Worm (Caenorhabditis elegans) whole organism, L4 larva: ENCODE results near the gene K09F6.6.

Experiments
- F26F4.8 ChIP-seq: fragments of 200-800 bp; sonication (Bioruptor generic); conservative IDR thresholded peaks from 2 replicates; pipeline ENCODE4 v1.3.6; 2022; ENCODE audit warnings: missing genetic modification characterization, missing compliant biosample characterization
- F49E8.2 ChIP-seq: sonication (generic microtip); optimal IDR thresholded peaks from 2 replicates; lab custom pipeline; 2016; ENCODE audit warnings: missing compliant biosample characterization, mild to moderate bottlenecking, missing genetic modification characterization, borderline replicate concordance
- R02D3.7 ChIP-seq: fragments of 150-350 bp; sonication (generic microtip); optimal IDR thresholded peaks from 3 replicates; lab custom pipeline; 2014; ENCODE audit warnings: missing biosample characterization, missing genetic modification characterization
- T20F7.1 ChIP-seq: fragments of 200-800 bp; sonication (Bioruptor generic); optimal IDR thresholded peaks from 2 replicates; lab custom pipeline; 2018; ENCODE audit warnings: mild to moderate bottlenecking, missing genetic modification characterization, missing compliant biosample characterization
- Y48G9A.11 ChIP-seq: fragments of 200-800 bp; sonication (Bioruptor generic); IDR thresholded peaks from 2 replicates; pipeline ENCODE4 v1.3.6; 2022; ENCODE audit warnings: missing genetic modification reagents, missing genetic modification characterization, missing compliant biosample characterization
- Y5F2A.4 ChIP-seq: fragments of 200-800 bp; sonication (Bioruptor generic); optimal IDR thresholded peaks from 2 replicates; lab custom pipeline; 2018; ENCODE audit warnings: mild to moderate bottlenecking, missing genetic modification characterization, missing compliant biosample characterization
- aha-1 ChIP-seq: fragments of 150-350 bp; peaks from one replicate; lab custom pipeline; 2014; ENCODE audit warnings: missing biosample characterization, missing genetic modification characterization
- arid-1 ChIP-seq: fragments of 200-800 bp; sonication (Bioruptor generic); conservative IDR thresholded peaks from 2 replicates; pipeline ENCODE4 v1.3.6; 2022; ENCODE audit warnings: missing genetic modification reagents, missing genetic modification characterization, missing compliant biosample characterization
- ceh-82 ChIP-seq: sonication (generic microtip); optimal IDR thresholded peaks from 2 replicates; lab custom pipeline; 2017; ENCODE audit warnings: missing biosample characterization, missing genetic modification characterization
- ces-1 ChIP-seq: fragments of 150-350 bp; sonication (generic microtip); optimal IDR thresholded peaks from 4 replicates; lab custom pipeline; 2014; ENCODE audit warnings: missing biosample characterization, missing genetic modification reagents, missing genetic modification characterization
- daf-12 ChIP-seq: fragments of 150-350 bp; optimal IDR thresholded peaks from 2 replicates; lab custom pipeline; 2014; ENCODE audit warnings: missing biosample characterization, missing genetic modification reagents, missing genetic modification characterization
- daf-16 ChIP-seq, 3 experiments: sonication (generic microtip); optimal IDR thresholded peaks; 2 replicates each; lab custom pipeline; 2016 to 2017; ENCODE audit warnings: missing genetic modification characterization in 3 of 3, missing genetic modification reagents in 3 of 3, mild to moderate bottlenecking in 2 of 3, missing compliant biosample characterization in 2 of 3, missing biosample characterization in 1 of 3, moderate library complexity in 1 of 3
- dmd-6 ChIP-seq: fragments of 200-800 bp; sonication (Bioruptor generic); IDR thresholded peaks from 2 replicates; pipeline ENCODE4 v1.3.6; 2022; ENCODE audit warnings: missing genetic modification reagents, missing genetic modification characterization, missing compliant biosample characterization
- dmd-8 ChIP-seq: fragments of 200-800 bp; sonication (Bioruptor generic); IDR thresholded peaks from 2 replicates; pipeline ENCODE4 v1.3.6; 2022; ENCODE audit warnings: missing genetic modification characterization, missing compliant biosample characterization
- dve-1 ChIP-seq: sonication (generic microtip); optimal IDR thresholded peaks from 2 replicates; lab custom pipeline; 2017; ENCODE audit warnings: antibody characterized with exemption, mild to moderate bottlenecking, missing genetic modification characterization, missing compliant biosample characterization; ENCODE audit not compliant: insufficient read depth
- egl-43 ChIP-seq: fragments of 200-800 bp; sonication (Bioruptor generic); IDR thresholded peaks from 2 replicates; pipeline ENCODE4 v1.3.6; 2022; ENCODE audit warnings: missing genetic modification reagents, missing genetic modification characterization, missing compliant biosample characterization
- jun-1 ChIP-seq: fragments of 150-350 bp; optimal IDR thresholded peaks from 2 replicates; lab custom pipeline; 2014; ENCODE audit warnings: missing biosample characterization, missing genetic modification reagents, missing genetic modification characterization
- lin-13 ChIP-seq: fragments of 150-350 bp; optimal IDR thresholded peaks from 2 replicates; lab custom pipeline; 2014; ENCODE audit warnings: missing biosample characterization, missing genetic modification reagents, missing genetic modification characterization
- lin-39 ChIP-seq: fragments of 150-350 bp; optimal IDR thresholded peaks from 2 replicates; lab custom pipeline; 2014; ENCODE audit warnings: missing biosample characterization, missing genetic modification reagents, missing genetic modification characterization
- lsy-2 ChIP-seq, 2 experiments: fragments of 150-350 bp in 1 of 2; sonication (generic microtip) in 1 of 2; optimal IDR thresholded peaks; 2 replicates each; lab custom pipeline; 2014 to 2017; ENCODE audit warnings: missing biosample characterization in 2 of 2, missing genetic modification characterization in 2 of 2
- madf-5 ChIP-seq, 2 experiments: fragments of 200-800 bp; sonication (Bioruptor generic); IDR thresholded peaks; 2 replicates each; pipeline ENCODE4 v1.3.6; 2022; ENCODE audit warnings: missing compliant biosample characterization in 2 of 2, missing genetic modification characterization in 2 of 2
- mdl-1 ChIP-seq, 2 experiments: fragments of 150-350 bp in 1 of 2; sonication (generic microtip) in 1 of 2; optimal IDR thresholded peaks; 2 replicates each; lab custom pipeline; 2014 to 2017; ENCODE audit warnings: missing biosample characterization in 2 of 2, missing genetic modification characterization in 2 of 2
- mep-1 ChIP-seq: fragments of 150-350 bp; sonication (generic microtip); optimal IDR thresholded peaks from 3 replicates; lab custom pipeline; 2014; ENCODE audit warnings: missing biosample characterization, missing genetic modification characterization
- nhr-11 ChIP-seq: fragments of 150-350 bp; optimal IDR thresholded peaks from 2 replicates; lab custom pipeline; 2014; ENCODE audit warnings: missing biosample characterization, missing genetic modification characterization
- nhr-111 ChIP-seq: fragments of 200-800 bp; sonication (Bioruptor generic); optimal IDR thresholded peaks from 2 replicates; lab custom pipeline; 2018; ENCODE audit warnings: mild to moderate bottlenecking, missing genetic modification characterization, missing compliant biosample characterization
- nhr-28 ChIP-seq: fragments of 150-350 bp; optimal IDR thresholded peaks from 2 replicates; lab custom pipeline; 2014; ENCODE audit warnings: missing biosample characterization, missing genetic modification characterization
- nhr-6 ChIP-seq: fragments of 150-350 bp; optimal IDR thresholded peaks from 2 replicates; lab custom pipeline; 2014; ENCODE audit warnings: missing biosample characterization, missing genetic modification characterization
- php-3 ChIP-seq: fragments of 200-800 bp; sonication (Bioruptor generic); IDR thresholded peaks from 2 replicates; pipeline ENCODE4 v1.3.6; 2022; ENCODE audit warnings: missing genetic modification reagents, missing genetic modification characterization, missing compliant biosample characterization
- pqm-1 ChIP-seq: sonication (generic microtip); optimal IDR thresholded peaks from 2 replicates; lab custom pipeline; 2017; ENCODE audit warnings: missing biosample characterization, missing genetic modification characterization
- rbr-2 ChIP-seq: sonication (generic microtip); optimal IDR thresholded peaks from 2 replicates; lab custom pipeline; 2016; ENCODE audit warnings: missing genotype, missing genetic modification characterization, missing compliant biosample characterization
- saeg-2 ChIP-seq: fragments of 200-800 bp; sonication (Bioruptor generic); IDR thresholded peaks from 2 replicates; pipeline ENCODE4 v1.3.6; 2022; ENCODE audit warnings: missing genetic modification reagents, missing genetic modification characterization, missing compliant biosample characterization
- sdz-12 ChIP-seq: fragments of 200-800 bp; sonication (Bioruptor generic); optimal IDR thresholded peaks from 2 replicates; lab custom pipeline; 2018; ENCODE audit warnings: mild to moderate bottlenecking, missing genetic modification characterization, missing compliant biosample characterization
- spr-3 ChIP-seq: fragments of 200-800 bp; sonication (Bioruptor generic); optimal IDR thresholded peaks from 2 replicates; lab custom pipeline; 2018; ENCODE audit warnings: mild to moderate bottlenecking, missing genetic modification characterization, missing compliant biosample characterization
- unc-130 ChIP-seq: sonication (generic microtip); optimal IDR thresholded peaks from 2 replicates; lab custom pipeline; 2016; ENCODE audit warnings: missing genetic modification reagents, missing genetic modification characterization, missing compliant biosample characterization
- unc-39 ChIP-seq: sonication (generic microtip); optimal IDR thresholded peaks from 2 replicates; lab custom pipeline; 2017; ENCODE audit warnings: missing biosample characterization, missing genetic modification characterization
- unc-62 ChIP-seq, 3 experiments: fragments of 150-350 bp in 1 of 3; sonication (generic microtip); optimal IDR thresholded peaks in 2 of 3; peaks in 1 of 3; 1 replicate in 1 of 3; 2 replicates in 2 of 3; lab custom pipeline; 2014 to 2017; ENCODE audit warnings: missing biosample characterization in 3 of 3, missing genetic modification characterization in 3 of 3, missing genetic modification reagents in 3 of 3, missing genotype in 1 of 3
- zag-1 ChIP-seq: fragments of 150-350 bp; optimal IDR thresholded peaks from 2 replicates; lab custom pipeline; 2014; ENCODE audit warnings: missing biosample characterization, missing genetic modification characterization
- zfp-2 ChIP-seq: sonication (generic microtip); optimal IDR thresholded peaks from 2 replicates; lab custom pipeline; 2016; ENCODE audit warnings: mild to moderate bottlenecking, missing genetic modification characterization, missing compliant biosample characterization
- zip-2 ChIP-seq: fragments of 150-350 bp; optimal IDR thresholded peaks from 2 replicates; lab custom pipeline; 2014; ENCODE audit warnings: missing biosample characterization, missing genetic modification characterization

The K09F6.6 gene

DNA sequence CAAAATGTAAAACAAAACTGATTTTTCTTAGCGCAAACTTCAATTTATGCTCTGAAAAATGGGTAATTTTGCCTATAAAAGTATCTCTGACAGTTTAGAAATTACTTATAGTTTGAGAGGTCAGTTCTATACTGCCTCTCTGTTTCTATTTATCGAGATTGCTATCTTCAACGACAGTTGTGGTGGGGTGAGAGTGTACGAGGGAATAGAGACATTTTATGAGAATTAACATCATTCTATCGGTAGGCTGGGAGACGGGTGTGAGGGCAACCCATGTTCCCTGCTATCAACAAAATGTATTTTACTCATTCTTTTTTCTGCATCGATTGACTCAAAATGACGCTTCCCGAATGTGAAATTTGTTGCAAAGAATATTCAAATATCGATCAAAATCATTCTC is 41.0 kb upstream of the K09F6.6 start, which contains the start of gene ZK1240.3 (continued):
- TF ChIP-seq mdl-1 (tag; optimal IDR thresholded peaks at IDR 0.05; lab: Kevin White, UChicago) (no peak), unc-39 (tag; lab: Kevin White, UChicago) (no peak), unc-130 (GFP tag; lab: Kevin White, UChicago) (no peak), sdz-12 (no peak), nhr-111 (GFP tag; lab: Kevin White, UChicago) (no peak), daf-16 (GFP tag; optimal IDR thresholded peaks at IDR 0.05; lab: Kevin White, UChicago) (no peak), daf-16 (tag; optimal IDR thresholded peaks at IDR 0.05; lab: Kevin White, UChicago) (peak; percentile 62), dmd-8 (GFP tag; lab: Robert Waterston, UW) (no peak), aha-1 (tag; lab: Kevin White, UChicago) (peak; percentile 80), zfp-2 (tag; lab: Kevin White, UChicago) (no peak), spr-3 (GFP tag; lab: Kevin White, UChicago) (no peak), php-3 (GFP tag; lab: Robert Waterston, UW) (0 out of 2 replicates have a peak, but pooled peaks have one; percentile 48), saeg-2 (GFP tag; lab: Robert Waterston, UW) (no peak), Y5F2A.4 (GFP tag; lab: Kevin White, UChicago) (no peak), nhr-6 (tag; lab: Kevin White, UChicago) (no peak), lin-39 (no peak), egl-43 (GFP tag; lab: Robert Waterston, UW) (no peak), dmd-6 (GFP tag; lab: Robert Waterston, UW) (peak; percentile 69), lin-13 (no peak), dve-1 (tag; lab: Kevin White, UChicago) (peak; percentile 23)
- TF ChIP-seq, all 104 proteins: peak for 11

ce11 chrII:2317883-2318357 is 38.8 kb upstream of the K09F6.6 start, which contains the start of the genes ZK1240.5 and ZK1240.9:
Gene ZK1240.5 (minus strand): TSS chrII:2317933.
Gene ZK1240.9 (plus strand): TSS chrII:2318189.
- TF ChIP-seq Y48G9A.11 (GFP tag; lab: Robert Waterston, UW), result no peak
- TF ChIP-seq aha-1 (tag; lab: Kevin White, UChicago), result peak; percentile 22
- TF ChIP-seq T20F7.1 (GFP tag; lab: Kevin White, UChicago), result no peak
- TF ChIP-seq rbr-2 (tag; lab: Kevin White, UChicago), result no peak
- 0 out of 2 replicates have a peak, but pooled peaks have one; percentile 14 for TF ChIP-seq dmd-6 (GFP tag; lab: Robert Waterston, UW)
- TF ChIP-seq nhr-28 (tag; lab: Kevin White, UChicago), result peak; percentile 26
- TF ChIP-seq pqm-1 (tag; lab: Kevin White, UChicago), result peak; percentile 76
- peak; percentile 9; the same call in 1 of the 2 replicates for TF ChIP-seq php-3 (GFP tag; lab: Robert Waterston, UW)
- TF ChIP-seq daf-16 (GFP tag; optimal IDR thresholded peaks at IDR 0.05; lab: Kevin White, UChicago), result no peak
- no peak for TF ChIP-seq daf-16 (tag; optimal IDR thresholded peaks at IDR 0.05; lab: Kevin White, UChicago)
- peak in 1 of 2 experiments; percentile 72 for TF ChIP-seq unc-62 (GFP tag; optimal IDR thresholded peaks at IDR 0.05 in 1 of 2; lab: Kevin White, UChicago)
- TF ChIP-seq unc-62 (tag; optimal IDR thresholded peaks at IDR 0.05; lab: Kevin White, UChicago), result no peak

DNA sequence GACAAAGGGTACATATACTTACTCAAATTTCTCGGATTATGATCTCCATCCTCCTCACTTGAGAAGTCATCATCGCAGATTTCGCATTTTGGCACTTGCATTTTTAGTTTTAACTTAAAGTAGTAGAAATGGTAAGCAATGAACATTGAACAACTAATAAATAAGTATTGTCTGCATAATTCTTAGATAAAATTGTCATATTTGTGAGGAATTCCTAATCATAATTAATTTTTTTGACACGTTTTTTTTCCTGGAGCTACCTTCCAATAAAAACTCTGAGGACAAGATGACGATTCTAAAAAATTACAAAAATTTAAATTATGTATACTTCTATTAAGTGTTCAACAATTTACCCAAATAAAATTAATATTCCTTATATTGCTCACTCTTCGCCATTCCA is 33.6 kb upstream of the K09F6.6 start, which contains the start of the genes trim-21 and B0281.1:
Gene trim-21 (minus strand): TSS at position 101 of the 400 bp plus-strand sequence.
Gene B0281.1 (plus strand): TSS at position 321 of the 400 bp plus-strand sequence.
- TF ChIP-seq arid-1 (no peak), F49E8.2 (tag; lab: Kevin White, UChicago) (no peak), spr-3 (GFP tag; lab: Kevin White, UChicago) (no peak), zag-1 (tag; lab: Kevin White, UChicago) (no peak), zfp-2 (tag; lab: Kevin White, UChicago) (no peak), lsy-2 (tag; optimal IDR thresholded peaks at IDR 0.05; lab: Kevin White, UChicago) (no peak), unc-39 (tag; lab: Kevin White, UChicago) (no peak), mep-1 (tag; lab: Kevin White, UChicago) (no peak), nhr-11 (no peak), zip-2 (tag; lab: Kevin White, UChicago) (no peak), daf-12 (tag; lab: Kevin White, UChicago) (no peak), ceh-82 (tag; lab: Kevin White, UChicago) (no peak), jun-1 (tag; lab: Kevin White, UChicago) (no peak), R02D3.7 (tag; lab: Kevin White, UChicago) (no peak), madf-5 (GFP tag; IDR thresholded peaks at IDR 0.05; lab: Robert Waterston, UW) (no peak), F26F4.8 (GFP tag; lab: Robert Waterston, UW) (no peak), ces-1 (GFP tag; lab: Kevin White, UChicago) (no peak)
